Worm (Caenorhabditis elegans): ENCODE results near the gene ZK617.26.

- TF ChIP-seq ztf-4 (tag; optimal IDR thresholded peaks at IDR 0.05) (no peak), nhr-76 (tag; optimal IDR thresholded peaks at IDR 0.05) (no peak), ztf-11 (tag; optimal IDR thresholded peaks at IDR 0.05) (no peak), snpc-4 (tag; optimal IDR thresholded peaks at IDR 0.05) (no peak), elt-3 (tag; optimal IDR thresholded peaks at IDR 0.05) (no peak), egl-27 (tag; optimal IDR thresholded peaks at IDR 0.05) (no peak)
Measured at ce11 chrIV:12021360-12021759, 10.6 kb upstream of the ZK617.26 start.

All from whole organism, L3 larva.